Worm (Caenorhabditis elegans) whole organism, L1 larva: ENCODE results near the gene set-17.

Experiments used
- C34B4.2 ChIP-seq: sonication (generic microtip); optimal IDR thresholded peaks from 2 replicates; lab custom pipeline; 2017; ENCODE audit warnings: mild to moderate bottlenecking, missing genetic modification characterization, missing compliant biosample characterization
- aha-1 ChIP-seq: fragments of 150-350 bp; optimal IDR thresholded peaks from 2 replicates; lab custom pipeline; 2014; ENCODE audit warnings: missing biosample characterization, missing genetic modification characterization
- alr-1 ChIP-seq: fragments of 200-800 bp; sonication (Bioruptor generic); optimal IDR thresholded peaks from 2 replicates; lab custom pipeline; 2018; ENCODE audit warnings: borderline replicate concordance, mild to moderate bottlenecking, missing genetic modification characterization, missing compliant biosample characterization
- ama-1 ChIP-seq: fragments of 150-350 bp; optimal IDR thresholded peaks from 2 replicates; lab custom pipeline; 2014
- blmp-1 ChIP-seq: fragments of 150-350 bp; optimal IDR thresholded peaks from 2 replicates; lab custom pipeline; 2014; ENCODE audit warnings: missing biosample characterization, missing genetic modification characterization
- ceh-63 ChIP-seq: fragments of 200-800 bp; sonication (Bioruptor generic); optimal IDR thresholded peaks from 2 replicates; lab custom pipeline; 2018; ENCODE audit warnings: mild to moderate bottlenecking, missing genetic modification characterization, missing compliant biosample characterization
- ceh-8 ChIP-seq: fragments of 200-800 bp; sonication (Bioruptor generic); optimal IDR thresholded peaks from 2 replicates; lab custom pipeline; 2018; ENCODE audit warnings: mild to moderate bottlenecking, missing genetic modification characterization, moderate library complexity, missing compliant biosample characterization
- ceh-88 ChIP-seq: fragments of 200-800 bp; sonication (Bioruptor generic); IDR thresholded peaks from 2 replicates; pipeline ENCODE4 v1.3.6; 2022; ENCODE audit warnings: missing genetic modification characterization, missing compliant biosample characterization
- dsc-1 ChIP-seq: sonication (generic microtip); optimal IDR thresholded peaks from 2 replicates; lab custom pipeline; 2016; ENCODE audit warnings: mild to moderate bottlenecking, missing genetic modification characterization, missing compliant biosample characterization
- efl-3 ChIP-seq: fragments of 200-800 bp; sonication (Bioruptor generic); optimal IDR thresholded peaks from 2 replicates; lab custom pipeline; 2018; ENCODE audit warnings: mild to moderate bottlenecking, missing genetic modification characterization, missing compliant biosample characterization
- egl-13 ChIP-seq: sonication (generic microtip); optimal IDR thresholded peaks from 2 replicates; lab custom pipeline; 2016; ENCODE audit warnings: missing genotype, missing genetic modification reagents, missing genetic modification characterization, missing compliant biosample characterization
- egl-27 ChIP-seq, 2 experiments: fragments of 150-350 bp in 1 of 2; sonication (generic microtip); optimal IDR thresholded peaks; 3 replicates each; lab custom pipeline; 2017 to 2018; ENCODE audit warnings: missing biosample characterization in 2 of 2, missing genetic modification characterization in 2 of 2, missing genetic modification reagents in 2 of 2
- elt-2 ChIP-seq: sonication (generic microtip); optimal IDR thresholded peaks from 2 replicates; lab custom pipeline; 2016; ENCODE audit warnings: missing genetic modification characterization, mild to moderate bottlenecking, inconsistent platforms, missing compliant biosample characterization, missing genetic modification reagents
- ets-5 ChIP-seq: fragments of 200-800 bp; sonication (Bioruptor generic); IDR thresholded peaks from 2 replicates; pipeline ENCODE4 v1.3.6; 2022; ENCODE audit warnings: missing genetic modification characterization, missing compliant biosample characterization
- fkh-10 ChIP-seq: sonication (generic microtip); optimal IDR thresholded peaks from 2 replicates; lab custom pipeline; 2017; ENCODE audit warnings: missing biosample characterization, missing genetic modification reagents, missing genetic modification characterization
- fkh-8 ChIP-seq: sonication (generic microtip); optimal IDR thresholded peaks from 2 replicates; lab custom pipeline; 2016; ENCODE audit warnings: mild to moderate bottlenecking, missing genetic modification characterization, missing compliant biosample characterization
- fos-1 ChIP-seq: fragments of 150-350 bp; optimal IDR thresholded peaks from 2 replicates; lab custom pipeline; 2014; ENCODE audit warnings: missing biosample characterization, missing genetic modification characterization
- hpl-2 ChIP-seq: fragments of 150-350 bp; optimal IDR thresholded peaks from 2 replicates; lab custom pipeline; 2014; ENCODE audit warnings: missing biosample characterization, missing genetic modification reagents, missing genetic modification characterization
- irx-1 ChIP-seq: sonication (generic microtip); optimal IDR thresholded peaks from 2 replicates; lab custom pipeline; 2016; ENCODE audit warnings: missing genetic modification characterization, missing compliant biosample characterization
- jun-1 ChIP-seq: fragments of 150-350 bp; optimal IDR thresholded peaks from 2 replicates; lab custom pipeline; 2014; ENCODE audit warnings: missing biosample characterization, missing genetic modification reagents, missing genetic modification characterization
- lin-14 ChIP-seq: fragments of 200-800 bp; sonication (Bioruptor generic); optimal IDR thresholded peaks from 2 replicates; lab custom pipeline; 2018; ENCODE audit warnings: mild to moderate bottlenecking, missing genetic modification characterization, moderate library complexity, missing compliant biosample characterization
- lin-39 ChIP-seq: fragments of 150-350 bp; optimal IDR thresholded peaks from 2 replicates; lab custom pipeline; 2014; ENCODE audit warnings: missing biosample characterization, missing genetic modification reagents, missing genetic modification characterization
- lir-3 ChIP-seq: sonication (generic microtip); optimal IDR thresholded peaks from 2 replicates; lab custom pipeline; 2016; ENCODE audit warnings: mild to moderate bottlenecking, missing genetic modification characterization, moderate library complexity, missing compliant biosample characterization; ENCODE audit not compliant: poor library complexity
- mab-9 ChIP-seq: fragments of 200-800 bp; sonication (Bioruptor generic); IDR thresholded peaks from 2 replicates; pipeline ENCODE4 v1.3.6; 2022; ENCODE audit warnings: missing genetic modification reagents, missing genetic modification characterization, missing compliant biosample characterization
- mdl-1 ChIP-seq, 2 experiments: fragments of 150-350 bp; optimal IDR thresholded peaks; 2 replicates each; lab custom pipeline; 2014 to 2017; ENCODE audit warnings: missing biosample characterization in 2 of 2, missing genetic modification characterization in 2 of 2, inconsistent platforms in 1 of 2
- mef-2 ChIP-seq: fragments of 150-350 bp; optimal IDR thresholded peaks from 2 replicates; lab custom pipeline; 2014; ENCODE audit warnings: missing biosample characterization, missing genetic modification characterization
- mep-1 ChIP-seq: fragments of 150-350 bp; optimal IDR thresholded peaks from 2 replicates; lab custom pipeline; 2014; ENCODE audit warnings: missing biosample characterization, missing genetic modification characterization
- nhr-12 ChIP-seq: sonication (generic microtip); optimal IDR thresholded peaks from 2 replicates; lab custom pipeline; 2017; ENCODE audit warnings: missing biosample characterization, missing genetic modification characterization
- nhr-237 ChIP-seq: fragments of 150-350 bp; optimal IDR thresholded peaks from 2 replicates; lab custom pipeline; 2014; ENCODE audit warnings: missing biosample characterization, missing genetic modification characterization
- nhr-71 ChIP-seq: sonication (generic microtip); optimal IDR thresholded peaks from 2 replicates; lab custom pipeline; 2016; ENCODE audit warnings: mild to moderate bottlenecking, missing genetic modification characterization, moderate library complexity, missing compliant biosample characterization
- nhr-85 ChIP-seq: sonication (generic microtip); peaks from one replicate; lab custom pipeline; 2016; ENCODE audit warnings: missing genetic modification characterization, inconsistent platforms, missing compliant biosample characterization
- pax-3 ChIP-seq: fragments of 200-800 bp; sonication (Bioruptor generic); optimal IDR thresholded peaks from 2 replicates; lab custom pipeline; 2018; ENCODE audit warnings: mild to moderate bottlenecking, missing genetic modification characterization, moderate library complexity, missing compliant biosample characterization
- pqm-1 ChIP-seq: sonication (generic microtip); optimal IDR thresholded peaks from 3 replicates; lab custom pipeline; 2017; ENCODE audit warnings: missing biosample characterization, missing genetic modification characterization
- rnt-1 ChIP-seq: sonication (generic microtip); optimal IDR thresholded peaks from 2 replicates; lab custom pipeline; 2016; ENCODE audit warnings: mild to moderate bottlenecking, missing genetic modification characterization, moderate library complexity, missing compliant biosample characterization
- snpc-4 ChIP-seq: fragments of 150-350 bp; optimal IDR thresholded peaks from 2 replicates; lab custom pipeline; 2014; ENCODE audit warnings: missing biosample characterization, missing genetic modification characterization
- snu-23 ChIP-seq: sonication (generic microtip); optimal IDR thresholded peaks from 2 replicates; lab custom pipeline; 2016; ENCODE audit warnings: missing genetic modification characterization, missing compliant biosample characterization
- sox-4 ChIP-seq: sonication (generic microtip); optimal IDR thresholded peaks from 2 replicates; lab custom pipeline; 2016; ENCODE audit warnings: missing genetic modification characterization, missing compliant biosample characterization
- sptf-1 ChIP-seq: fragments of 150-350 bp; optimal IDR thresholded peaks from 2 replicates; lab custom pipeline; 2014; ENCODE audit warnings: missing biosample characterization, missing genetic modification characterization
- sup-37 ChIP-seq: fragments of 200-800 bp; sonication (Bioruptor generic); optimal IDR thresholded peaks from 2 replicates; lab custom pipeline; 2018; ENCODE audit warnings: mild to moderate bottlenecking, missing genetic modification characterization, missing compliant biosample characterization
- tlp-1 ChIP-seq: fragments of 150-350 bp; optimal IDR thresholded peaks from 2 replicates; lab custom pipeline; 2014; ENCODE audit warnings: missing biosample characterization, missing genetic modification characterization
- xbp-1 ChIP-seq: sonication (generic microtip); optimal IDR thresholded peaks from 2 replicates; lab custom pipeline; 2016; ENCODE audit warnings: missing genetic modification characterization, missing compliant biosample characterization

set-17 gene

ce11 chrII:8914654-8915053 is 25.6 kb downstream of the set-17 start:
- TF ChIP-seq lin-14 (GFP tag; lab: Kevin White, UChicago) (peak; percentile 37), fkh-8 (tag; lab: Kevin White, UChicago) (peak; percentile 6), pqm-1 (tag; lab: Kevin White, UChicago) (no peak), ceh-63 (GFP tag; lab: Kevin White, UChicago) (no peak), efl-3 (GFP tag; lab: Kevin White, UChicago) (no peak), nhr-237 (tag; lab: Kevin White, UChicago) (no peak), elt-2 (peak; percentile 10), mab-9 (GFP tag; lab: Robert Waterston, UW) (no peak), snu-23 (GFP tag; lab: Kevin White, UChicago) (no peak), nhr-71 (no peak), nhr-85 (no peak), ets-5 (GFP tag; lab: Robert Waterston, UW) (no peak), alr-1 (tag; lab: Kevin White, UChicago) (no peak), sptf-1 (tag; lab: Kevin White, UChicago) (no peak), ama-1 (lab: Kevin White, UChicago) (no peak), tlp-1 (no peak), pax-3 (no peak), lir-3 (no peak), jun-1 (tag; lab: Kevin White, UChicago) (no peak)

- TF ChIP-seq mef-2, result no peak
- TF ChIP-seq C34B4.2 (tag; lab: Kevin White, UChicago), result no peak
- TF ChIP-seq nhr-85, result no peak
- peak; percentile 50 for TF ChIP-seq nhr-71
- TF ChIP-seq ceh-8 (GFP tag; lab: Kevin White, UChicago), result no peak
- no peak for TF ChIP-seq egl-13
- TF ChIP-seq sox-4, result peak; percentile 18
- no peak for TF ChIP-seq sup-37
- TF ChIP-seq lin-39 (tag; lab: Kevin White, UChicago), result no peak
- peak; percentile 37 for TF ChIP-seq blmp-1
- peak; percentile 83 for TF ChIP-seq dsc-1
- no peak for TF ChIP-seq nhr-12 (tag; lab: Kevin White, UChicago)
- peak; percentile 70 for TF ChIP-seq fkh-8 (tag; lab: Kevin White, UChicago)
- peak; percentile 35 for TF ChIP-seq pax-3
- TF ChIP-seq mdl-1 (tag; optimal IDR thresholded peaks at IDR 0.05; lab: Kevin White, UChicago), result no peak
- no peak for TF ChIP-seq fos-1 (tag; lab: Kevin White, UChicago)
Observed at ce11 chrII:8912523-8913017, 27.7 kb downstream of the set-17 start.

ce11 chrII:8911929-8912328 is 28.4 kb downstream of the set-17 start, which contains the start of gene B0457.4:
Gene B0457.4, minus strand, starts transcription at chrII:8912029.
- no peak for TF ChIP-seq pax-3
- TF ChIP-seq sptf-1 (tag; lab: Kevin White, UChicago), result no peak
- TF ChIP-seq ceh-88 (GFP tag; lab: Robert Waterston, UW), result no peak
- TF ChIP-seq snpc-4 (tag; lab: Kevin White, UChicago), result no peak
- TF ChIP-seq rnt-1 (tag; lab: Kevin White, UChicago), result no peak
- TF ChIP-seq ets-5 (GFP tag; lab: Robert Waterston, UW), result no peak
- TF ChIP-seq egl-27 (tag; optimal IDR thresholded peaks at IDR 0.05; lab: Kevin White, UChicago), result no peak
- TF ChIP-seq mep-1 (tag; lab: Kevin White, UChicago), result no peak
- TF ChIP-seq xbp-1 (tag; lab: Kevin White, UChicago), result no peak

- no peak for TF ChIP-seq mef-2
- no peak for TF ChIP-seq aha-1 (tag; lab: Kevin White, UChicago)
- no peak for TF ChIP-seq hpl-2
- no peak for TF ChIP-seq fkh-10 (GFP tag; lab: Kevin White, UChicago)
- TF ChIP-seq irx-1 (tag; lab: Kevin White, UChicago), result no peak
- TF ChIP-seq ceh-63 (GFP tag; lab: Kevin White, UChicago), result no peak
- no peak for TF ChIP-seq mep-1 (tag; lab: Kevin White, UChicago)
- TF ChIP-seq blmp-1, result no peak
- TF ChIP-seq efl-3 (GFP tag; lab: Kevin White, UChicago), result no peak
- no peak for TF ChIP-seq pax-3
Observed at ce11 chrII:8903871-8904270, 36.4 kb downstream of the set-17 start.
